Fruit fly (Drosophila melanogaster) whole organism, prepupa: Measurements from ENCODE around the gene CG42335.

Experiments
- Blimp-1 ChIP-seq: fragments of 200-800 bp; sonication (Bioruptor generic); optimal IDR thresholded peaks from 3 replicates; lab custom pipeline; 2017; ENCODE audit warnings: missing biosample characterization, missing genetic modification characterization, mild to moderate bottlenecking, moderate library complexity, missing genetic modification reagents
- CG10631 ChIP-seq: fragments of 200-800 bp; sonication (Bioruptor generic); optimal IDR thresholded peaks from 2 replicates; lab custom pipeline; 2016; ENCODE audit warnings: missing biosample characterization, missing genetic modification characterization
- CG10669 ChIP-seq: fragments of 200-800 bp; sonication (Bioruptor generic); optimal IDR thresholded peaks from 3 replicates; lab custom pipeline; 2018; ENCODE audit warnings: missing biosample characterization, mild to moderate bottlenecking, missing genetic modification characterization, moderate library complexity
- CG15336 ChIP-seq: fragments of 200-800 bp; sonication (Bioruptor generic); IDR thresholded peaks from 2 replicates; pipeline ENCODE4 v1.3.6; 2022; ENCODE audit warnings: missing biosample characterization, missing genetic modification characterization
- CG1621 ChIP-seq: fragments of 200-800 bp; sonication (Bioruptor generic); optimal IDR thresholded peaks from 3 replicates; lab custom pipeline; 2018; ENCODE audit warnings: missing biosample characterization, mild to moderate bottlenecking, missing genetic modification characterization
- CG3032 ChIP-seq: fragments of 200-800 bp; optimal IDR thresholded peaks from 2 replicates; lab custom pipeline; 2019; ENCODE audit warnings: missing biosample characterization, mild to moderate bottlenecking, missing genetic modification characterization, moderate library complexity
- CG31627 ChIP-seq: fragments of 200-800 bp; sonication (Bioruptor generic); optimal IDR thresholded peaks from 3 replicates; lab custom pipeline; 2016; ENCODE audit warnings: missing biosample characterization, missing genetic modification characterization
- CG32006 ChIP-seq: fragments of 200-800 bp; sonication (Bioruptor generic); optimal IDR thresholded peaks from 3 replicates; lab custom pipeline; 2017; ENCODE audit warnings: missing biosample characterization, mild to moderate bottlenecking, missing genetic modification characterization
- CG34406 ChIP-seq: fragments of 200-800 bp; sonication (Bioruptor generic); optimal IDR thresholded peaks from 3 replicates; lab custom pipeline; 2016; ENCODE audit warnings: missing biosample characterization, missing genetic modification characterization
- CG3919 ChIP-seq: fragments of 200-800 bp; sonication (Bioruptor generic); optimal IDR thresholded peaks from 3 replicates; lab custom pipeline; 2016; ENCODE audit warnings: missing biosample characterization, missing genetic modification characterization
- CG4318 ChIP-seq: fragments of 200-800 bp; sonication (Bioruptor generic); optimal IDR thresholded peaks from 3 replicates; lab custom pipeline; 2017; ENCODE audit warnings: missing biosample characterization, mild to moderate bottlenecking, missing genetic modification characterization
- CG6792 ChIP-seq: fragments of 200-800 bp; sonication (Bioruptor generic); optimal IDR thresholded peaks from 3 replicates; lab custom pipeline; 2016; ENCODE audit warnings: missing biosample characterization, missing genetic modification characterization
- CG6808 ChIP-seq: fragments of 200-800 bp; sonication (Bioruptor generic); optimal IDR thresholded peaks from 3 replicates; lab custom pipeline; 2017; ENCODE audit warnings: missing biosample characterization, missing genetic modification characterization, mild to moderate bottlenecking, moderate library complexity, missing genetic modification reagents
- CG6854 ChIP-seq: fragments of 200-800 bp; sonication (Bioruptor generic); optimal IDR thresholded peaks from 2 replicates; lab custom pipeline; 2017; ENCODE audit warnings: missing biosample characterization, mild to moderate bottlenecking, missing genetic modification characterization
- CG7368 ChIP-seq: fragments of 200-800 bp; sonication (Bioruptor generic); optimal IDR thresholded peaks from 3 replicates; lab custom pipeline; 2016; ENCODE audit warnings: missing biosample characterization, missing genetic modification characterization
- CG8119 ChIP-seq: fragments of 200-800 bp; sonication (Bioruptor generic); IDR thresholded peaks from 3 replicates; pipeline ENCODE4 v1.3.6; 2022; ENCODE audit warnings: missing biosample characterization, missing genetic modification characterization
- CG8632 ChIP-seq: fragments of 200-800 bp; sonication (Bioruptor generic); optimal IDR thresholded peaks from 3 replicates; lab custom pipeline; 2016; ENCODE audit warnings: missing biosample characterization, missing genetic modification characterization
- CG9139 ChIP-seq: fragments of 200-800 bp; sonication (Bioruptor generic); optimal IDR thresholded peaks from 3 replicates; lab custom pipeline; 2017; ENCODE audit warnings: missing biosample characterization, mild to moderate bottlenecking, missing genetic modification characterization
- Eip78C ChIP-seq: fragments of 200-800 bp; sonication (Bioruptor generic); peaks from one replicate; lab custom pipeline; 2016; ENCODE audit warnings: missing biosample characterization, missing genetic modification characterization
- Gug ChIP-seq: fragments of 200-800 bp; sonication (Bioruptor generic); IDR thresholded peaks from 2 replicates; pipeline ENCODE4 v1.3.6; 2022; ENCODE audit warnings: missing biosample characterization, missing genetic modification characterization
- Hr39 ChIP-seq: fragments of 200-800 bp; sonication (Bioruptor generic); optimal IDR thresholded peaks from 2 replicates; lab custom pipeline; 2016; ENCODE audit warnings: missing biosample characterization, missing genetic modification characterization
- Hr4 ChIP-seq: fragments of 200-800 bp; sonication (Bioruptor generic); optimal IDR thresholded peaks from 3 replicates; lab custom pipeline; 2016; ENCODE audit warnings: missing biosample characterization, missing genetic modification characterization
- Met ChIP-seq: fragments of 200-800 bp; sonication (Bioruptor generic); optimal IDR thresholded peaks from 3 replicates; lab custom pipeline; 2016; ENCODE audit warnings: missing biosample characterization, missing genetic modification characterization
- OdsH ChIP-seq: fragments of 200-800 bp; sonication (Bioruptor generic); optimal IDR thresholded peaks from 3 replicates; lab custom pipeline; 2016; ENCODE audit warnings: missing biosample characterization, missing genetic modification characterization
- Smox ChIP-seq: fragments of 200-800 bp; sonication (Bioruptor generic); optimal IDR thresholded peaks from 3 replicates; lab custom pipeline; 2016; ENCODE audit warnings: missing biosample characterization, missing genetic modification characterization
- Sox102F ChIP-seq: fragments of 200-800 bp; sonication (Bioruptor generic); optimal IDR thresholded peaks from 2 replicates; lab custom pipeline; 2016; ENCODE audit warnings: missing biosample characterization, mild to moderate bottlenecking, missing genetic modification characterization
- achi ChIP-seq: fragments of 200-800 bp; sonication (Bioruptor generic); optimal IDR thresholded peaks from 3 replicates; lab custom pipeline; 2016; ENCODE audit warnings: missing biosample characterization, missing genetic modification characterization
- cyc ChIP-seq: fragments of 200-800 bp; sonication (Bioruptor generic); optimal IDR thresholded peaks from 3 replicates; lab custom pipeline; 2016; ENCODE audit warnings: missing biosample characterization, missing genetic modification characterization
- dac ChIP-seq: fragments of 200-800 bp; sonication (Bioruptor generic); optimal IDR thresholded peaks from 2 replicates; lab custom pipeline; 2017; ENCODE audit warnings: missing biosample characterization, mild to moderate bottlenecking, missing genetic modification characterization
- eg ChIP-seq: fragments of 200-800 bp; sonication (Bioruptor generic); IDR thresholded peaks from 3 replicates; pipeline ENCODE4 v1.3.6; 2022; ENCODE audit warnings: missing biosample characterization, missing genetic modification characterization
- fd59A ChIP-seq: fragments of 200-800 bp; sonication (Bioruptor generic); optimal IDR thresholded peaks from 2 replicates; lab custom pipeline; 2017; ENCODE audit warnings: missing biosample characterization, mild to moderate bottlenecking, missing genetic modification characterization, missing genetic modification reagents
- fd85E ChIP-seq: fragments of 200-800 bp; sonication (Bioruptor generic); optimal IDR thresholded peaks from 3 replicates; lab custom pipeline; 2016; ENCODE audit warnings: missing biosample characterization, missing genetic modification characterization
- fkh ChIP-seq: fragments of 200-800 bp; sonication (Bioruptor generic); optimal IDR thresholded peaks from 3 replicates; lab custom pipeline; 2017; ENCODE audit warnings: missing biosample characterization, mild to moderate bottlenecking, missing genetic modification characterization, moderate library complexity
- pdm3 ChIP-seq: fragments of 200-800 bp; sonication (Bioruptor generic); optimal IDR thresholded peaks from 3 replicates; lab custom pipeline; 2016; ENCODE audit warnings: missing biosample characterization, missing genetic modification characterization
- salr ChIP-seq, 2 experiments: fragments of 200-800 bp; sonication (Bioruptor generic); optimal IDR thresholded peaks; 3 replicates each; lab custom pipeline; 2016 to 2018; ENCODE audit warnings: missing biosample characterization in 2 of 2, missing genetic modification characterization in 2 of 2, mild to moderate bottlenecking in 1 of 2
- spab ChIP-seq: fragments of 200-800 bp; sonication (Bioruptor generic); optimal IDR thresholded peaks from 2 replicates; lab custom pipeline; 2017; ENCODE audit warnings: missing biosample characterization, mild to moderate bottlenecking, missing genetic modification characterization, missing genetic modification reagents
- ss ChIP-seq, 2 experiments: fragments of 200-800 bp; sonication (Bioruptor generic); optimal IDR thresholded peaks; 2 replicates in 1 of 2; 3 replicates in 1 of 2; lab custom pipeline; 2017 to 2018; ENCODE audit warnings: mild to moderate bottlenecking in 2 of 2, missing biosample characterization in 2 of 2, missing genetic modification characterization in 2 of 2, moderate library complexity in 1 of 2

CG42335 gene

dm6 chr3R:21719934-21720431, 38.6 kb upstream of the CG42335 start (continued):
- peak; percentile 74 for TF ChIP-seq spab
- TF ChIP-seq Eip78C (GFP tag; lab: Kevin White, UChicago) = peak; percentile 97
- TF ChIP-seq ss (GFP tag; optimal IDR thresholded peaks at IDR 0.05; lab: Kevin White, UChicago) = peak; percentile 65 to 71
- peak; percentile 79 for TF ChIP-seq CG10669 (GFP tag; lab: Kevin White, UChicago)
- TF ChIP-seq CG31627 (GFP tag; lab: Kevin White, UChicago) = peak; percentile 88
- peak; percentile 88 for TF ChIP-seq Smox (GFP tag; lab: Kevin White, UChicago)
- peak; percentile 80 for TF ChIP-seq dac (GFP tag; lab: Kevin White, UChicago)
- peak; percentile 70 for TF ChIP-seq Gug (GFP tag; lab: Robert Waterston, UW)
- peak; percentile 59 for TF ChIP-seq fd85E (GFP tag; lab: Kevin White, UChicago)
- peak; percentile 4 for TF ChIP-seq CG9139 (GFP tag; lab: Kevin White, UChicago)
- TF ChIP-seq CG8632 (GFP tag; lab: Kevin White, UChicago) = peak; percentile 76
- TF ChIP-seq Sox102F (GFP tag; lab: Kevin White, UChicago) = peak; percentile 86
- TF ChIP-seq CG6808 (GFP tag; lab: Kevin White, UChicago) = peak; percentile 69
- TF ChIP-seq CG7368 = peak; percentile 71
- peak; percentile 83 for TF ChIP-seq OdsH (GFP tag; lab: Kevin White, UChicago)
- no peak for TF ChIP-seq fkh (GFP tag; lab: Kevin White, UChicago)
- TF ChIP-seq CG3919 = peak; percentile 84
- peak; percentile 75 for TF ChIP-seq CG6792 (GFP tag; lab: Kevin White, UChicago)
- peak; percentile 80 for TF ChIP-seq CG4318
- peak; percentile 90 for TF ChIP-seq CG32006 (GFP tag; lab: Kevin White, UChicago)
- peak; percentile 90 for TF ChIP-seq Met (GFP tag; lab: Kevin White, UChicago)

dm6 chr3R:21722457-21722856, 36.1 kb upstream of the CG42335 start:
- TF ChIP-seq CG3032 = peak; percentile 24
- peak; percentile 51 for TF ChIP-seq CG32006 (GFP tag; lab: Kevin White, UChicago)
- no peak for TF ChIP-seq CG8119 (GFP tag; lab: Robert Waterston, UW)
- TF ChIP-seq CG4318 = peak; percentile 7
- TF ChIP-seq dac (GFP tag; lab: Kevin White, UChicago) = peak; percentile 5
- TF ChIP-seq Eip78C (GFP tag; lab: Kevin White, UChicago) = peak; percentile 70
- TF ChIP-seq pdm3 (GFP tag; lab: Kevin White, UChicago) = no peak
- TF ChIP-seq ss (GFP tag; optimal IDR thresholded peaks at IDR 0.05; lab: Kevin White, UChicago) = peak in 1 of 2 experiments; percentile 0
- peak in 1 of 2 experiments; percentile 1 for TF ChIP-seq salr (GFP tag; optimal IDR thresholded peaks at IDR 0.05; lab: Kevin White, UChicago)
- TF ChIP-seq Hr4 (GFP tag; lab: Kevin White, UChicago) = peak; percentile 14
- TF ChIP-seq spab = peak; percentile 21
- peak; percentile 3 for TF ChIP-seq achi (GFP tag; lab: Kevin White, UChicago)
- TF ChIP-seq OdsH (GFP tag; lab: Kevin White, UChicago) = no peak
- no peak for TF ChIP-seq Met (GFP tag; lab: Kevin White, UChicago)
- no peak for TF ChIP-seq CG7368
- no peak for TF ChIP-seq cyc (GFP tag; lab: Kevin White, UChicago)
- TF ChIP-seq CG6854 (GFP tag; lab: Kevin White, UChicago) = no peak
- TF ChIP-seq CG10631 (GFP tag; lab: Kevin White, UChicago) = peak; percentile 6
- peak; percentile 21 for TF ChIP-seq CG1621 (tag; lab: Kevin White, UChicago)

dm6 chr3R:21726593-21726992, 32.0 kb upstream of the CG42335 start:
- no peak for TF ChIP-seq eg
- TF ChIP-seq fd59A (GFP tag; lab: Kevin White, UChicago) = no peak
- no peak for TF ChIP-seq Hr39 (GFP tag; lab: Kevin White, UChicago)
- no peak for TF ChIP-seq CG32006 (GFP tag; lab: Kevin White, UChicago)
- no peak for TF ChIP-seq CG10631 (GFP tag; lab: Kevin White, UChicago)
- TF ChIP-seq CG3032 = no peak
- TF ChIP-seq CG4318 = no peak
- TF ChIP-seq CG15336 (GFP tag; lab: Robert Waterston, UW) = no peak
- no peak for TF ChIP-seq CG34406 (GFP tag; lab: Kevin White, UChicago)
- no peak for TF ChIP-seq Blimp-1 (GFP tag; lab: Kevin White, UChicago)
